Worm (Caenorhabditis elegans) whole organism, L3 larva: ENCODE results near the gene spig-10.

Experiments used
- ama-1 ChIP-seq: fragments of 150-350 bp; optimal IDR thresholded peaks from 2 replicates; lab custom pipeline; 2018
- ceh-9 ChIP-seq: sonication (generic microtip); optimal IDR thresholded peaks from 2 replicates; lab custom pipeline; 2018; ENCODE audit warnings: missing biosample characterization, missing genetic modification characterization
- nhr-23 ChIP-seq: fragments of 150-350 bp; optimal IDR thresholded peaks from 2 replicates; lab custom pipeline; 2014; ENCODE audit warnings: missing biosample characterization, missing genetic modification reagents, missing genetic modification characterization
- pha-4 ChIP-seq: fragments of 150-350 bp; optimal IDR thresholded peaks from 2 replicates; lab custom pipeline; 2014; ENCODE audit warnings: missing biosample characterization, missing genetic modification reagents, missing genetic modification characterization
- ztf-11 ChIP-seq: fragments of 150-350 bp; optimal IDR thresholded peaks from 2 replicates; lab custom pipeline; 2014; ENCODE audit warnings: missing biosample characterization, missing genetic modification characterization

DNA sequence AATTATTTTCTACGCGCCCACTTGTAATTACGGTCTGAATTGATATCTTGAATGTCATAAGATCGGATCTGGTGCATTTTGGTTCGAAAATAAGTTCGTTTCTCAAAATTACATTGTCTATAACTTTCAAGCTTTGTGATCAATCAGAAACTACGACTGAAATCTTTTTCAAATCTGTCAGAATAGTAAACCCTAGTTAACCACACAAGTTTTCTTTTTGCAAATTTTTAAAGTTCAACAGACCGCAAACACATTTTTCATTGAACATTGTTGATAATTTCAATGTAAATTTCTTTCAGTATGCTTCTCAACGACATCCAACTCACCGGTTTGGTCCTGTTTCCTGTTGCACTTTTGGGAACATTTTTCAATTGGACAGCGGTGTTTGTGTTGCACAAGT is 34.5 kb upstream of the spig-10 start, which contains the start of gene srx-59:
- no peak for TF ChIP-seq pha-4 (tag; lab: Kevin White, UChicago)
- no peak for TF ChIP-seq ama-1
- TF ChIP-seq ceh-9 (tag; lab: Kevin White, UChicago), result no peak
- no peak for TF ChIP-seq ztf-11
- TF ChIP-seq nhr-23 (tag; lab: Kevin White, UChicago), result no peak
